Worm (Caenorhabditis elegans): ENCODE measurements around the gene nrx-1.

The nrx-1 gene

DNA sequence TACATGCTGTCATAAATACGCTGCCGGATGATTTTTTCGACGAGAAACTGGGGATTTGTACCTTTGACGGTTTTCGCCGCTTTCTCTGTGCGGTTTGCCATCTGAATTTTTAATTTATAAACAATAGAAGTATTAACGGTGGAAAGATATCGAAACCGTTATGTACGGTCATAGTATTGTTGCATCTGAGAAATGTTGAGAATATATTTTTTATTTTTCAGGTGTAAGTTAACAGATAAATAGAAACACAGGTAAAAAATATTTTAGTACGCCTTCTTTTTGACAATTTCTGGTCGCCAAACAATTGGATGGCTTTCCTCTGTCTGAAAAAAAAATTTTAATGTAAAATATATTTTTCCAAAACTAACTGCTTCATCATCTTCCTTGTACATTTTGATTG lies 18.9 kb upstream of the nrx-1 start, which contains the start of gene prp-38:
prp-38 (minus strand) TSS at position 101 of the 400 bp plus-strand sequence.
- TF ChIP-seq madf-6 (GFP tag; IDR thresholded peaks at IDR 0.05) = 0 out of 2 replicates have a peak, but pooled peaks have one; percentile 32
- TF ChIP-seq madf-10 (tag; optimal IDR thresholded peaks at IDR 0.05) = no peak
- no peak for TF ChIP-seq let-607 (tag; optimal IDR thresholded peaks at IDR 0.05)

DNA sequence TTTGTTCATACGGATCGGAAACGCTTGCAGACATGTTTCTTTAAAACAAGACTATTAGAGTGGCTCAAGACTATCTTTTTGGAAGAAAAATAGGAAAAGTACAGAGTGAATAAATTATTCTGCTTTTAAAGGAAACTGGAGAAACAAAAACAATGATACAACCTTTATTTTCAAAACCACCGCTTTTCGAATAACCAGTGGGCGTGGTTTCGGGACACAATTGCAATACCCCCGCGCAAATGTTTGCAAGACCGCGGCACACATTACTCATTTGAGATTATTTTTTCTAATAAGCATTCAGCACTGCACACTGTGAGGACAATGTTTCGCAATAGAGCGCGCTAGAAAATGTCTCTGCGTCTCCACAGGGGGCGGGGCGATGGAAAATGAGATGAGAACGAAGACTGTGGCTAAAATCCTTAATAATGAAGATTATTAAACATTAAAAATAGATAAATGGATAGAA lies 16.9 kb upstream of the nrx-1 start, which contains the start of gene plrg-1:
plrg-1 (minus strand) TSS at position 51 of the 466 bp plus-strand sequence.
- TF ChIP-seq K12H6.12 (tag; optimal IDR thresholded peaks at IDR 0.05) = peak; percentile 45
- no peak for TF ChIP-seq F57C9.4 (tag; optimal IDR thresholded peaks at IDR 0.05)
- no peak for TF ChIP-seq nhr-179 (tag; optimal IDR thresholded peaks at IDR 0.05)
- peak; percentile 51 for TF ChIP-seq gei-17 (GFP tag; optimal IDR thresholded peaks at IDR 0.05)
- TF ChIP-seq pbrm-1 (GFP tag; IDR thresholded peaks at IDR 0.05) = peak; percentile 94
- no peak for TF ChIP-seq hlh-26 (GFP tag; conservative IDR thresholded peaks at IDR 0.05)
- peak; percentile 82 for TF ChIP-seq snpc-1.3 (tag; optimal IDR thresholded peaks at IDR 0.05; ENCODE audit: insufficient read depth)
- TF ChIP-seq T26A5.8 (tag; optimal IDR thresholded peaks at IDR 0.05) = no peak
- peak; percentile 73 for TF ChIP-seq B0019.2 (GFP tag; conservative IDR thresholded peaks at IDR 0.05)
- TF ChIP-seq nhr-27 (tag; optimal IDR thresholded peaks at IDR 0.05) = no peak
- peak; percentile 90 for TF ChIP-seq mcd-1 (GFP tag; IDR thresholded peaks at IDR 0.05)
- peak; percentile 43 for TF ChIP-seq die-1 (tag; optimal IDR thresholded peaks at IDR 0.05)
- no peak for TF ChIP-seq sdz-38 (tag; optimal IDR thresholded peaks at IDR 0.05)
- no peak for TF ChIP-seq tbx-9 (tag; optimal IDR thresholded peaks at IDR 0.05; ENCODE audit: borderline replicate concordance)
- TF ChIP-seq aptf-3 (GFP tag; IDR thresholded peaks at IDR 0.05) = no peak
- TF ChIP-seq ztf-3 (GFP tag; optimal IDR thresholded peaks at IDR 0.05) = no peak
- TF ChIP-seq K11D2.4 (GFP tag; IDR thresholded peaks at IDR 0.05) = peak; percentile 76
- TF ChIP-seq F10E7.11 (tag; optimal IDR thresholded peaks at IDR 0.05) = no peak
- TF ChIP-seq lin-54 (GFP tag; optimal IDR thresholded peaks at IDR 0.05) = peak; percentile 87
- TF ChIP-seq egl-18 (GFP tag; IDR thresholded peaks at IDR 0.05) = 0 out of 2 replicates have a peak, but pooled peaks have one; percentile 33
- TF ChIP-seq F37B4.10 (GFP tag; IDR thresholded peaks at IDR 0.05) = 0 out of 2 replicates have a peak, but pooled peaks have one; percentile 66
- no peak for TF ChIP-seq B0035.1 (tag; optimal IDR thresholded peaks at IDR 0.05)
- TF ChIP-seq egrh-3 (GFP tag; IDR thresholded peaks at IDR 0.05) = peak; percentile 60; the same call in 1 of the 2 replicates
- TF ChIP-seq ceh-58 (GFP tag; IDR thresholded peaks at IDR 0.05) = no peak
- TF ChIP-seq lir-1 (GFP tag; conservative IDR thresholded peaks at IDR 0.05) = peak; percentile 79
- no peak for TF ChIP-seq pha-4 (tag; optimal IDR thresholded peaks at IDR 0.05)
- TF ChIP-seq let-607 (tag; optimal IDR thresholded peaks at IDR 0.05) = peak; percentile 34 to 70
- TF ChIP-seq sptf-2 (GFP tag; optimal IDR thresholded peaks at IDR 0.05) = no peak
- TF ChIP-seq attf-6 (GFP tag; IDR thresholded peaks at IDR 0.05) = peak; percentile 68; the same call in 1 of the 2 replicates
- peak; percentile 81 for TF ChIP-seq lin-26 (GFP tag; IDR thresholded peaks at IDR 0.05)
- peak; percentile 88 for TF ChIP-seq ceh-100 (GFP tag; IDR thresholded peaks at IDR 0.05)
- peak; percentile 59 for TF ChIP-seq efl-1 (GFP tag; optimal IDR thresholded peaks at IDR 0.05)
- peak; percentile 91 for TF ChIP-seq ZK185.1 (tag; optimal IDR thresholded peaks at IDR 0.05; ENCODE audit: poor library complexity, severe bottlenecking)
- peak; percentile 75 for TF ChIP-seq attf-3 (GFP tag; conservative IDR thresholded peaks at IDR 0.05)
- TF ChIP-seq ama-1 (optimal IDR thresholded peaks at IDR 0.05) = no peak
- TF ChIP-seq ama-1 (GFP tag; optimal IDR thresholded peaks at IDR 0.05) = no peak
- TF ChIP-seq ztf-6 (GFP tag; IDR thresholded peaks at IDR 0.05) = peak; percentile 72; the same call in 1 of the 2 replicates
- TF ChIP-seq ceh-27 (GFP tag; optimal IDR thresholded peaks at IDR 0.05) = peak; percentile 92
- TF ChIP-seq ztf-18 (tag; optimal IDR thresholded peaks at IDR 0.05) = peak; percentile 73
- TF ChIP-seq Y53F4B.3 (GFP tag; IDR thresholded peaks at IDR 0.05) = 0 out of 2 replicates have a peak, but pooled peaks have one; percentile 48
- TF ChIP-seq akir-1 (GFP tag; optimal IDR thresholded peaks at IDR 0.05) = no peak
- TF ChIP-seq rec-8 (tag; optimal IDR thresholded peaks at IDR 0.05) = peak; percentile 20 to 60
- peak; percentile 85 for TF ChIP-seq tlf-1 (GFP tag; optimal IDR thresholded peaks at IDR 0.05)
- TF ChIP-seq Y53G8AR.9 (GFP tag; conservative IDR thresholded peaks at IDR 0.05) = peak; percentile 85
